Fruit fly (Drosophila melanogaster): ENCODE data around the gene slou.

slou gene

DNA sequence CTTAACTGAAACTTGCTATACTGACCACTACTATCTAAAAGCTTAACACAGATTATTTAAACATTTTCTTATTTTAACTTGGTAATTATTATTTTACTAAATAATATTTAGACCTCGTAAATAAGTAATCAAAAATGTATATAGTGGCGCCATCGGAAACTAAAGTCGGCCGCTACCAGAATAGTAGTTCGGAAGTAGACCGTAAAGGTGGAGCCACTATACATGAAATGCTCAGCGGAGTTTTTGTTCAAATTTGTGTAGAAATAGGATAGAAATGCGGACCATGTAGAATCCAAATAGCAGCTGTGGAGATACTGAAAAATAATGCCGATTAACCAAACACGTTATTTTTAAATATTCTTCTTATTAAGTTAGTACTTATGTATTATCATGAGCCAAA is 36.8 kb downstream of the slou start (continued):
- TF ChIP-seq vnd (GFP tag; IDR thresholded peaks at IDR 0.05; ENCODE audit: partially characterized antibody): no peak
- peak; percentile 84 for TF ChIP-seq ftz-f1 (GFP tag; optimal IDR thresholded peaks at IDR 0.05)
- TF ChIP-seq wdn (GFP tag; IDR thresholded peaks at IDR 0.05): peak; percentile 97
- TF ChIP-seq ato (GFP tag; IDR thresholded peaks at IDR 0.05; ENCODE audit: partially characterized antibody): 0 out of 2 replicates have a peak, but pooled peaks have one; percentile 24
- peak; percentile 100 for TF ChIP-seq ci (GFP tag; IDR thresholded peaks at IDR 0.05)
- TF ChIP-seq CG42726 (GFP tag; IDR thresholded peaks at IDR 0.05; ENCODE audit: partially characterized antibody): peak; percentile 44; the same call in 1 of the 2 replicates
- TF ChIP-seq CG10543 (GFP tag; optimal IDR thresholded peaks at IDR 0.05): peak; percentile 99
- peak; percentile 98 for TF ChIP-seq CG1602 (GFP tag; optimal IDR thresholded peaks at IDR 0.05)
- peak; percentile 100 for TF ChIP-seq Med (GFP tag)
- peak; percentile 93 for TF ChIP-seq CG6654 (GFP tag; optimal IDR thresholded peaks at IDR 0.05)
- TF ChIP-seq Drgx (GFP tag; IDR thresholded peaks at IDR 0.05): peak; percentile 73
- peak; percentile 99 for TF ChIP-seq B-H2 (GFP tag; optimal IDR thresholded peaks at IDR 0.05)
- peak; percentile 95 for TF ChIP-seq pnt (GFP tag; optimal IDR thresholded peaks at IDR 0.05)
- peak; percentile 70 for TF ChIP-seq zf30C (GFP tag; optimal IDR thresholded peaks at IDR 0.05)
- TF ChIP-seq row (GFP tag; IDR thresholded peaks at IDR 0.05): peak; percentile 76
- peak; percentile 91 for TF ChIP-seq CG4404 (GFP tag; IDR thresholded peaks at IDR 0.05)
- peak; percentile 98 for TF ChIP-seq CG33557 (GFP tag; optimal IDR thresholded peaks at IDR 0.05)
- peak; percentile 97 for TF ChIP-seq NK7.1 (GFP tag; optimal IDR thresholded peaks at IDR 0.05)
- peak; percentile 97 for TF ChIP-seq ems (GFP tag; optimal IDR thresholded peaks at IDR 0.05)
- TF ChIP-seq C15 (GFP tag; IDR thresholded peaks at IDR 0.05): peak; percentile 98
- no peak for TF ChIP-seq h (optimal IDR thresholded peaks at IDR 0.05)
- peak; percentile 96 for TF ChIP-seq CG13296 (GFP tag; optimal IDR thresholded peaks at IDR 0.05)
- peak; percentile 87 for TF ChIP-seq CG15073 (GFP tag; optimal IDR thresholded peaks at IDR 0.05)
- peak; percentile 99 for TF ChIP-seq otp (GFP tag; IDR thresholded peaks at IDR 0.05)
- TF ChIP-seq Mrtf (GFP tag; IDR thresholded peaks at IDR 0.05): peak; percentile 99
- peak; percentile 100 for TF ChIP-seq NFAT (GFP tag; IDR thresholded peaks at IDR 0.05)
- peak; percentile 98 for TF ChIP-seq CG4617 (GFP tag; optimal IDR thresholded peaks at IDR 0.05; ENCODE audit: borderline replicate concordance)
- TF ChIP-seq ranshi (GFP tag; IDR thresholded peaks at IDR 0.05): peak; percentile 98
- peak; percentile 99 for TF ChIP-seq CG10654 (GFP tag; optimal IDR thresholded peaks at IDR 0.05)
- peak; percentile 87 for TF ChIP-seq CG10321 (GFP tag; IDR thresholded peaks at IDR 0.05)
- TF ChIP-seq E2f2 (GFP tag; IDR thresholded peaks at IDR 0.05): peak; percentile 76
- peak; percentile 95 for TF ChIP-seq CG18476 (GFP tag; optimal IDR thresholded peaks at IDR 0.05)
- TF ChIP-seq CG1647 (GFP tag; optimal IDR thresholded peaks at IDR 0.05): peak; percentile 98
- peak; percentile 82 for TF ChIP-seq Adf1 (GFP tag; IDR thresholded peaks at IDR 0.05)
- TF ChIP-seq Mes4 (GFP tag; optimal IDR thresholded peaks at IDR 0.05): peak; percentile 99
- peak; percentile 98 for TF ChIP-seq Atf-2 (GFP tag; optimal IDR thresholded peaks at IDR 0.05)
- TF ChIP-seq gsb-n (tag; optimal IDR thresholded peaks at IDR 0.05): peak; percentile 97
- TF ChIP-seq Dek (tag; optimal IDR thresholded peaks at IDR 0.05): peak; percentile 96
- peak; percentile 94 for TF ChIP-seq CG7786 (GFP tag; optimal IDR thresholded peaks at IDR 0.05)
- TF ChIP-seq CG6254 (GFP tag; optimal IDR thresholded peaks at IDR 0.05): peak; percentile 92
- peak; percentile 96 for TF ChIP-seq CG12155 (GFP tag; optimal IDR thresholded peaks at IDR 0.05)
- peak; percentile 100 for TF ChIP-seq caup (GFP tag; optimal IDR thresholded peaks at IDR 0.05; ENCODE audit: severe bottlenecking)
- TF ChIP-seq Hand (GFP tag; optimal IDR thresholded peaks at IDR 0.05): peak; percentile 85
- TF ChIP-seq CG31365 (tag; optimal IDR thresholded peaks at IDR 0.05): peak; percentile 91
- TF ChIP-seq sob (GFP tag; IDR thresholded peaks at IDR 0.05): peak; percentile 99
- TF ChIP-seq Atf3 (GFP tag; optimal IDR thresholded peaks at IDR 0.05): peak; percentile 97

Measured in whole organism, embryonic.